Worm (Caenorhabditis elegans): ENCODE results near the gene gfat-1.

Gene gfat-1

DNA sequence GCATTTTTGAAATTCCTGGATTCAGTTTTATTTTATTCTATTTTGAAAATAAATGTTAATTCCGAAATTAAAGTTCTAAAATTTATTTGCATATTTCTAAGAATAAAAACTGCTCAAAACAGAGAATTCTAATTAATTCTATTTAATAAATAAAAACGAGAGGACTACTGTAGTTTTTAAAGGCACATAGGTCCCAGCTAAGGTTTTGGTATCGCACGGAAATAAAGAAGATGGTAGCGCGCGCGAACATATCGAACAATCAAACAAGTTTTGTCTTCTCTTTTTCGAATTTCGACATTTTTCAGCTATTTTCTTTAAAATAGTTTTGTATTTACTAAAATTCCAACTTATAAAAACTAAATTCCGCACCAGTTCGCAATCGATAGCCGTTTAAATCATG lies 17.4 kb downstream of the gfat-1 start (continued):
- TF ChIP-seq tlf-1 (GFP tag; optimal IDR thresholded peaks at IDR 0.05) (peak; percentile 71), hmg-20 (GFP tag; IDR thresholded peaks at IDR 0.05) (no peak), sptf-2 (GFP tag; optimal IDR thresholded peaks at IDR 0.05) (no peak), zfh-2 (GFP tag; conservative IDR thresholded peaks at IDR 0.05) (no peak), B0035.1 (tag; optimal IDR thresholded peaks at IDR 0.05) (no peak), aptf-3 (GFP tag; IDR thresholded peaks at IDR 0.05) (no peak), akir-1 (GFP tag; optimal IDR thresholded peaks at IDR 0.05) (no peak), cebp-1 (GFP tag; IDR thresholded peaks at IDR 0.05) (no peak), cebp-1 (tag; optimal IDR thresholded peaks at IDR 0.05) (no peak), zim-3 (tag; optimal IDR thresholded peaks at IDR 0.05) (no peak), nfya-2 (GFP tag; IDR thresholded peaks at IDR 0.05) (no peak), lsl-1 (GFP tag; optimal IDR thresholded peaks at IDR 0.05) (peak; percentile 99), C17E4.6 (GFP tag; IDR thresholded peaks at IDR 0.05) (no peak), rec-8 (tag; optimal IDR thresholded peaks at IDR 0.05) (no peak), mcd-1 (GFP tag; IDR thresholded peaks at IDR 0.05) (peak; percentile 46; the same call in 1 of the 2 replicates), unc-130 (GFP tag; optimal IDR thresholded peaks at IDR 0.05) (peak; percentile 58), ztf-6 (GFP tag; IDR thresholded peaks at IDR 0.05) (no peak), snpc-4 (GFP tag; optimal IDR thresholded peaks at IDR 0.05) (no peak), snpc-4 (tag; optimal IDR thresholded peaks at IDR 0.05) (peak in 2 of 4 experiments; percentile 2 to 44), bed-1 (GFP tag; IDR thresholded peaks at IDR 0.05) (no peak), snpc-1.1 (tag; optimal IDR thresholded peaks at IDR 0.05; ENCODE audit: insufficient read depth) (no peak), K12H6.12 (tag; optimal IDR thresholded peaks at IDR 0.05) (no peak), bed-2 (GFP tag; IDR thresholded peaks at IDR 0.05) (no peak), F49E8.2 (tag; optimal IDR thresholded peaks at IDR 0.05; ENCODE audit: insufficient read depth) (no peak), F55B11.4 (tag; optimal IDR thresholded peaks at IDR 0.05; ENCODE audit: borderline replicate concordance, insufficient read depth) (no peak), hsf-1 (GFP tag; IDR thresholded peaks at IDR 0.05) (peak; percentile 88), nhr-90 (tag; optimal IDR thresholded peaks at IDR 0.05) (no peak), ccch-3 (GFP tag; optimal IDR thresholded peaks at IDR 0.05) (no peak), pha-4 (tag; optimal IDR thresholded peaks at IDR 0.05) (no peak), nhr-80 (tag; optimal IDR thresholded peaks at IDR 0.05) (no peak), ztf-26 (tag; optimal IDR thresholded peaks at IDR 0.05) (no peak), ceh-100 (GFP tag; IDR thresholded peaks at IDR 0.05) (peak; percentile 18; the same call in 1 of the 2 replicates), B0019.2 (GFP tag; conservative IDR thresholded peaks at IDR 0.05) (peak; percentile 83), xnd-1 (tag; optimal IDR thresholded peaks at IDR 0.05) (peak; percentile 93), attf-6 (GFP tag; IDR thresholded peaks at IDR 0.05) (0 out of 2 replicates have a peak, but pooled peaks have one; percentile 48), repo-1 (tag; optimal IDR thresholded peaks at IDR 0.05) (no peak), ama-1 (optimal IDR thresholded peaks at IDR 0.05) (no peak), ama-1 (GFP tag; optimal IDR thresholded peaks at IDR 0.05) (no peak), madf-8 (GFP tag; conservative IDR thresholded peaks at IDR 0.05) (peak; percentile 96), F57A8.1 (GFP tag; optimal IDR thresholded peaks at IDR 0.05) (no peak), ztf-3 (GFP tag; optimal IDR thresholded peaks at IDR 0.05) (no peak), egl-44 (GFP tag; IDR thresholded peaks at IDR 0.05) (no peak), rcor-1 (GFP tag; IDR thresholded peaks at IDR 0.05) (peak; percentile 73), ztf-18 (tag; optimal IDR thresholded peaks at IDR 0.05) (peak; percentile 33), C06A6.2 (GFP tag; conservative IDR thresholded peaks at IDR 0.05) (no peak), T26A5.8 (tag; optimal IDR thresholded peaks at IDR 0.05) (no peak), attf-5 (GFP tag; optimal IDR thresholded peaks at IDR 0.05) (no peak), F52B5.7 (tag; optimal IDR thresholded peaks at IDR 0.05) (no peak), mes-4 (tag; optimal IDR thresholded peaks at IDR 0.05) (no peak), unc-62 (GFP tag; optimal IDR thresholded peaks at IDR 0.05) (no peak)

All from whole organism, young adult.